Worm (Caenorhabditis elegans) whole organism, L4 larva: ENCODE data around the gene pde-12.

ENCODE experiments used
- F26F4.8 ChIP-seq: fragments of 200-800 bp; sonication (Bioruptor generic); conservative IDR thresholded peaks from 2 replicates; pipeline ENCODE4 v1.3.6; 2022; ENCODE audit warnings: missing genetic modification characterization, missing compliant biosample characterization
- F37D6.2 ChIP-seq: sonication (generic microtip); optimal IDR thresholded peaks from 2 replicates; lab custom pipeline; 2016; ENCODE audit warnings: mild to moderate bottlenecking, missing genetic modification characterization, missing compliant biosample characterization
- F44E2.7 ChIP-seq: fragments of 200-800 bp; sonication (Bioruptor generic); IDR thresholded peaks from 2 replicates; pipeline ENCODE4 v2.1.2; 2022; ENCODE audit warnings: missing genetic modification characterization, missing compliant biosample characterization
- T20F7.1 ChIP-seq: fragments of 200-800 bp; sonication (Bioruptor generic); optimal IDR thresholded peaks from 2 replicates; lab custom pipeline; 2018; ENCODE audit warnings: mild to moderate bottlenecking, missing genetic modification characterization, missing compliant biosample characterization
- T26A8.4 ChIP-seq: fragments of 200-800 bp; sonication (Bioruptor generic); IDR thresholded peaks from 2 replicates; pipeline ENCODE4 v1.3.6; 2022; ENCODE audit warnings: missing genetic modification characterization, missing compliant biosample characterization
- Y48G9A.11 ChIP-seq: fragments of 200-800 bp; sonication (Bioruptor generic); IDR thresholded peaks from 2 replicates; pipeline ENCODE4 v1.3.6; 2022; ENCODE audit warnings: missing genetic modification reagents, missing genetic modification characterization, missing compliant biosample characterization
- ZK546.5 ChIP-seq, 2 experiments: sonication (generic microtip); optimal IDR thresholded peaks; 2 replicates each; lab custom pipeline; 2017; ENCODE audit warnings: missing biosample characterization in 2 of 2, missing genetic modification characterization in 2 of 2
- aha-1 ChIP-seq: fragments of 150-350 bp; peaks from one replicate; lab custom pipeline; 2014; ENCODE audit warnings: missing biosample characterization, missing genetic modification characterization
- aly-2 ChIP-seq: sonication (generic microtip); optimal IDR thresholded peaks from 2 replicates; lab custom pipeline; 2018; ENCODE audit warnings: missing biosample characterization, missing genetic modification characterization
- ama-1 ChIP-seq: fragments of 150-350 bp; optimal IDR thresholded peaks from 2 replicates; lab custom pipeline; 2014; ENCODE audit warnings: inconsistent platforms, mixed read lengths
- arid-1 ChIP-seq: fragments of 200-800 bp; sonication (Bioruptor generic); conservative IDR thresholded peaks from 2 replicates; pipeline ENCODE4 v1.3.6; 2022; ENCODE audit warnings: missing genetic modification reagents, missing genetic modification characterization, missing compliant biosample characterization
- ceh-20 ChIP-seq: fragments of 200-800 bp; sonication (Bioruptor generic); IDR thresholded peaks from 2 replicates; pipeline ENCODE4 v1.3.6; 2022; ENCODE audit warnings: missing genetic modification reagents, missing genetic modification characterization, missing compliant biosample characterization
- ceh-28 ChIP-seq: fragments of 150-350 bp; optimal IDR thresholded peaks from 2 replicates; lab custom pipeline; 2014; ENCODE audit warnings: missing biosample characterization, missing genetic modification reagents, missing genetic modification characterization
- ceh-82 ChIP-seq: sonication (generic microtip); optimal IDR thresholded peaks from 2 replicates; lab custom pipeline; 2017; ENCODE audit warnings: missing biosample characterization, missing genetic modification characterization
- ctbp-1 ChIP-seq: fragments of 200-800 bp; sonication (Bioruptor generic); IDR thresholded peaks from 2 replicates; pipeline ENCODE4 v1.3.6; 2022; ENCODE audit warnings: missing genetic modification reagents, missing genetic modification characterization, missing compliant biosample characterization
- daf-12 ChIP-seq: fragments of 150-350 bp; optimal IDR thresholded peaks from 2 replicates; lab custom pipeline; 2014; ENCODE audit warnings: missing biosample characterization, missing genetic modification reagents, missing genetic modification characterization
- dmd-9 ChIP-seq: fragments of 200-800 bp; sonication (Bioruptor generic); IDR thresholded peaks from 2 replicates; pipeline ENCODE4 v1.3.6; 2022; ENCODE audit warnings: missing genetic modification reagents, missing genetic modification characterization, missing compliant biosample characterization
- egl-27 ChIP-seq: sonication (generic microtip); optimal IDR thresholded peaks from 3 replicates; lab custom pipeline; 2017; ENCODE audit warnings: missing biosample characterization, missing genetic modification reagents, missing genetic modification characterization
- egl-43 ChIP-seq: fragments of 200-800 bp; sonication (Bioruptor generic); IDR thresholded peaks from 2 replicates; pipeline ENCODE4 v1.3.6; 2022; ENCODE audit warnings: missing genetic modification reagents, missing genetic modification characterization, missing compliant biosample characterization
- hif-1 ChIP-seq, 2 experiments: sonication (generic microtip); optimal IDR thresholded peaks; 2 replicates each; lab custom pipeline; 2016 to 2017; ENCODE audit warnings: missing compliant biosample characterization in 2 of 2, missing genetic modification characterization in 2 of 2, missing genetic modification reagents in 2 of 2, missing genotype in 2 of 2, mild to moderate bottlenecking in 1 of 2
- hmg-1.1 ChIP-seq: fragments of 200-800 bp; sonication (Bioruptor generic); IDR thresholded peaks from 2 replicates; pipeline ENCODE4 v1.3.6; 2022; ENCODE audit warnings: missing genetic modification reagents, missing genetic modification characterization, missing compliant biosample characterization
- lim-7 ChIP-seq: fragments of 200-800 bp; sonication (Bioruptor generic); IDR thresholded peaks from 2 replicates; pipeline ENCODE4 v1.3.6; 2022; ENCODE audit warnings: missing genetic modification characterization, missing compliant biosample characterization
- lin-13 ChIP-seq: fragments of 150-350 bp; optimal IDR thresholded peaks from 2 replicates; lab custom pipeline; 2014; ENCODE audit warnings: missing biosample characterization, missing genetic modification reagents, missing genetic modification characterization
- lin-38 ChIP-seq: fragments of 200-800 bp; sonication (Bioruptor generic); IDR thresholded peaks from 2 replicates; pipeline ENCODE4 v1.3.6; 2022; ENCODE audit warnings: missing genetic modification reagents, missing genetic modification characterization, missing compliant biosample characterization
- lir-3 ChIP-seq: sonication (generic microtip); optimal IDR thresholded peaks from 2 replicates; lab custom pipeline; 2016; ENCODE audit warnings: mild to moderate bottlenecking, missing genetic modification characterization, missing compliant biosample characterization
- lsy-2 ChIP-seq, 2 experiments: fragments of 150-350 bp in 1 of 2; sonication (generic microtip) in 1 of 2; optimal IDR thresholded peaks; 2 replicates each; lab custom pipeline; 2014 to 2017; ENCODE audit warnings: missing biosample characterization in 2 of 2, missing genetic modification characterization in 2 of 2
- madf-5 ChIP-seq, 2 experiments: fragments of 200-800 bp; sonication (Bioruptor generic); IDR thresholded peaks; 2 replicates each; pipeline ENCODE4 v1.3.6; 2022; ENCODE audit warnings: missing compliant biosample characterization in 2 of 2, missing genetic modification characterization in 2 of 2
- madf-9 ChIP-seq: fragments of 200-800 bp; sonication (Bioruptor generic); conservative IDR thresholded peaks from 2 replicates; pipeline ENCODE4 v1.3.6; 2022; ENCODE audit warnings: missing genetic modification reagents, missing genetic modification characterization, missing compliant biosample characterization
- mdt-29 ChIP-seq: fragments of 200-800 bp; sonication (Bioruptor generic); IDR thresholded peaks from 2 replicates; pipeline ENCODE4 v1.3.6; 2022; ENCODE audit warnings: missing genetic modification reagents, missing genetic modification characterization, missing compliant biosample characterization
- mxl-3 ChIP-seq: fragments of 200-800 bp; sonication (Bioruptor generic); optimal IDR thresholded peaks from 2 replicates; lab custom pipeline; 2018; ENCODE audit warnings: mild to moderate bottlenecking, missing genetic modification characterization, missing compliant biosample characterization
- nhr-102 ChIP-seq: sonication (generic microtip); optimal IDR thresholded peaks from 2 replicates; lab custom pipeline; 2016; ENCODE audit warnings: mild to moderate bottlenecking, missing genetic modification characterization, moderate library complexity, missing compliant biosample characterization
- nhr-28 ChIP-seq: fragments of 150-350 bp; optimal IDR thresholded peaks from 2 replicates; lab custom pipeline; 2014; ENCODE audit warnings: missing biosample characterization, missing genetic modification characterization
- nhr-41 ChIP-seq: fragments of 200-800 bp; sonication (Bioruptor generic); IDR thresholded peaks from 2 replicates; pipeline ENCODE4 v1.3.6; 2022; ENCODE audit warnings: missing genetic modification reagents, missing genetic modification characterization, missing compliant biosample characterization
- nhr-42 ChIP-seq: fragments of 200-800 bp; sonication (Bioruptor generic); IDR thresholded peaks from 2 replicates; pipeline ENCODE4 v1.3.6; 2022; ENCODE audit warnings: missing genetic modification characterization, missing compliant biosample characterization
- nhr-48 ChIP-seq: sonication (generic microtip); optimal IDR thresholded peaks from 2 replicates; lab custom pipeline; 2016; ENCODE audit warnings: mild to moderate bottlenecking, missing genetic modification characterization, missing compliant biosample characterization
- nhr-6 ChIP-seq: fragments of 150-350 bp; optimal IDR thresholded peaks from 2 replicates; lab custom pipeline; 2014; ENCODE audit warnings: missing biosample characterization, missing genetic modification characterization
- nhr-77 ChIP-seq: fragments of 150-350 bp; optimal IDR thresholded peaks from 2 replicates; lab custom pipeline; 2014; ENCODE audit warnings: missing biosample characterization, missing genetic modification characterization
- pha-4 ChIP-seq, 2 experiments: fragments of 150-350 bp in 1 of 2; fragments of 200-800 bp in 1 of 2; sonication (Bioruptor generic) in 1 of 2; IDR thresholded peaks in 1 of 2; optimal IDR thresholded peaks in 1 of 2; 2 replicates each; pipeline versions ENCODE4 v1.3.6 to Lab custom; 2014 to 2022; ENCODE audit warnings: missing genetic modification characterization in 2 of 2, missing genetic modification reagents in 2 of 2, missing biosample characterization in 1 of 2, missing compliant biosample characterization in 1 of 2
- php-3 ChIP-seq: fragments of 200-800 bp; sonication (Bioruptor generic); IDR thresholded peaks from 2 replicates; pipeline ENCODE4 v1.3.6; 2022; ENCODE audit warnings: missing genetic modification reagents, missing genetic modification characterization, missing compliant biosample characterization
- pqm-1 ChIP-seq: sonication (generic microtip); optimal IDR thresholded peaks from 2 replicates; lab custom pipeline; 2017; ENCODE audit warnings: missing biosample characterization, missing genetic modification characterization
- saeg-2 ChIP-seq: fragments of 200-800 bp; sonication (Bioruptor generic); IDR thresholded peaks from 2 replicates; pipeline ENCODE4 v1.3.6; 2022; ENCODE audit warnings: missing genetic modification reagents, missing genetic modification characterization, missing compliant biosample characterization
- sdz-12 ChIP-seq: fragments of 200-800 bp; sonication (Bioruptor generic); optimal IDR thresholded peaks from 2 replicates; lab custom pipeline; 2018; ENCODE audit warnings: mild to moderate bottlenecking, missing genetic modification characterization, missing compliant biosample characterization
- skn-1 ChIP-seq: fragments of 150-350 bp; optimal IDR thresholded peaks from 2 replicates; lab custom pipeline; 2014; ENCODE audit warnings: missing biosample characterization, missing genetic modification characterization
- snpc-4 ChIP-seq: fragments of 150-350 bp; optimal IDR thresholded peaks from 2 replicates; lab custom pipeline; 2014; ENCODE audit warnings: missing biosample characterization, missing genetic modification characterization
- spr-1 ChIP-seq: sonication (generic microtip); optimal IDR thresholded peaks from 2 replicates; lab custom pipeline; 2016; ENCODE audit warnings: mild to moderate bottlenecking, missing genetic modification characterization, missing compliant biosample characterization
- tag-97 ChIP-seq: fragments of 200-800 bp; sonication (Bioruptor generic); IDR thresholded peaks from 2 replicates; pipeline ENCODE4 v1.3.6; 2022; ENCODE audit warnings: missing genetic modification characterization, missing compliant biosample characterization
- zfp-2 ChIP-seq: sonication (generic microtip); optimal IDR thresholded peaks from 2 replicates; lab custom pipeline; 2016; ENCODE audit warnings: mild to moderate bottlenecking, missing genetic modification characterization, missing compliant biosample characterization
- zfp-3 ChIP-seq: fragments of 200-800 bp; sonication (Bioruptor generic); conservative IDR thresholded peaks from 2 replicates; pipeline ENCODE4 v1.3.6; 2022; ENCODE audit warnings: missing genetic modification reagents, missing genetic modification characterization, missing compliant biosample characterization
- zip-11 ChIP-seq: fragments of 200-800 bp; sonication (Bioruptor generic); IDR thresholded peaks from 2 replicates; pipeline ENCODE4 v1.3.6; 2022; ENCODE audit warnings: missing genetic modification characterization, missing compliant biosample characterization
- zip-2 ChIP-seq: fragments of 150-350 bp; optimal IDR thresholded peaks from 2 replicates; lab custom pipeline; 2014; ENCODE audit warnings: missing biosample characterization, missing genetic modification characterization
- ztf-11 ChIP-seq: fragments of 150-350 bp; optimal IDR thresholded peaks from 2 replicates; lab custom pipeline; 2014; ENCODE audit warnings: missing biosample characterization, missing genetic modification characterization
- ztf-7 ChIP-seq: fragments of 150-350 bp; optimal IDR thresholded peaks from 2 replicates; lab custom pipeline; 2014; ENCODE audit warnings: missing biosample characterization, missing genetic modification characterization

Gene pde-12

ce11 chrIII:10818364-10818763 is 26.5 kb downstream of the pde-12 start:
- TF ChIP-seq F26F4.8 (GFP tag; lab: Robert Waterston, UW) = no peak
- peak; percentile 93 for TF ChIP-seq aha-1 (tag; lab: Kevin White, UChicago)
- no peak for TF ChIP-seq ztf-7 (tag; lab: Kevin White, UChicago)
- TF ChIP-seq T26A8.4 (GFP tag; lab: Robert Waterston, UW) = no peak
- no peak for TF ChIP-seq zip-11 (GFP tag; lab: Robert Waterston, UW)
- peak; percentile 10 for TF ChIP-seq pqm-1 (tag; lab: Kevin White, UChicago)
- no peak for TF ChIP-seq lir-3 (tag; lab: Kevin White, UChicago)
- TF ChIP-seq nhr-77 (tag; lab: Kevin White, UChicago) = peak; percentile 49
- TF ChIP-seq nhr-6 (tag; lab: Kevin White, UChicago) = peak; percentile 40
- peak in 1 of 2 experiments; percentile 23 for TF ChIP-seq hif-1 (tag; optimal IDR thresholded peaks at IDR 0.05; lab: Kevin White, UChicago)
- TF ChIP-seq ztf-11 (tag; lab: Kevin White, UChicago) = no peak
- peak; percentile 61 for TF ChIP-seq lin-38
- TF ChIP-seq nhr-42 (GFP tag; lab: Robert Waterston, UW) = 0 out of 2 replicates have a peak, but pooled peaks have one; percentile 25
- no peak for TF ChIP-seq F37D6.2 (tag; lab: Kevin White, UChicago)
- peak; percentile 63 to 76 for TF ChIP-seq lsy-2 (tag; optimal IDR thresholded peaks at IDR 0.05; lab: Kevin White, UChicago)
- TF ChIP-seq ceh-28 (tag; lab: Kevin White, UChicago) = no peak
- TF ChIP-seq nhr-102 (tag; lab: Kevin White, UChicago) = peak; percentile 41
- no peak for TF ChIP-seq spr-1 (tag; lab: Kevin White, UChicago)
- TF ChIP-seq sdz-12 (GFP tag; lab: Kevin White, UChicago) = peak; percentile 60
- peak; percentile 59 for TF ChIP-seq mxl-3
- no peak for TF ChIP-seq nhr-48 (tag; lab: Kevin White, UChicago)
- no peak for TF ChIP-seq Y48G9A.11
- no peak for TF ChIP-seq ZK546.5 (tag; optimal IDR thresholded peaks at IDR 0.05; lab: Kevin White, UChicago)
- TF ChIP-seq zip-2 (tag; lab: Kevin White, UChicago) = no peak
- no peak for TF ChIP-seq F44E2.7
- TF ChIP-seq nhr-41 (GFP tag; lab: Robert Waterston, UW) = peak; percentile 16; the same call in 1 of the 2 replicates
- peak; percentile 91 for TF ChIP-seq nhr-28 (tag; lab: Kevin White, UChicago)
- peak; percentile 51; the same call in 1 of the 2 replicates for TF ChIP-seq lim-7 (GFP tag; lab: Robert Waterston, UW)
- TF ChIP-seq zfp-2 (tag; lab: Kevin White, UChicago) = no peak
- TF ChIP-seq arid-1 (GFP tag; lab: Robert Waterston, UW) = peak; percentile 31; the same call in 1 of the 2 replicates
- peak; percentile 48 for TF ChIP-seq T20F7.1
- no peak for TF ChIP-seq ama-1 (lab: Kevin White, UChicago)
- TF ChIP-seq ceh-82 (tag; lab: Kevin White, UChicago) = no peak
- 0 out of 2 replicates have a peak, but pooled peaks have one; percentile 35 for TF ChIP-seq ceh-20 (GFP tag; lab: Robert Waterston, UW)
- TF ChIP-seq egl-43 (GFP tag; lab: Robert Waterston, UW) = 0 out of 2 replicates have a peak, but pooled peaks have one; percentile 43
- TF ChIP-seq snpc-4 (tag; lab: Kevin White, UChicago) = no peak
- 0 out of 2 replicates have a peak, but pooled peaks have one; percentile 53 for TF ChIP-seq zfp-3 (GFP tag; lab: Robert Waterston, UW)
- TF ChIP-seq lin-13 (GFP tag; lab: Kevin White, UChicago) = peak; percentile 76
- no peak for TF ChIP-seq aly-2
- peak; percentile 52 for TF ChIP-seq hmg-1.1 (GFP tag; lab: Robert Waterston, UW)
- TF ChIP-seq tag-97 (GFP tag; lab: Robert Waterston, UW) = no peak
- TF ChIP-seq ctbp-1 (GFP tag; lab: Robert Waterston, UW) = peak; percentile 62; the same call in 1 of the 2 replicates
- no peak for TF ChIP-seq skn-1 (tag; lab: Kevin White, UChicago)
- TF ChIP-seq php-3 (GFP tag; lab: Robert Waterston, UW) = no peak
- TF ChIP-seq madf-9 (GFP tag; lab: Robert Waterston, UW) = no peak
- TF ChIP-seq mdt-29 (GFP tag; lab: Robert Waterston, UW) = peak; percentile 43; the same call in 1 of the 2 replicates
- no peak for TF ChIP-seq pha-4 (GFP tag; IDR thresholded peaks at IDR 0.05; lab: Robert Waterston, UW)
- TF ChIP-seq pha-4 (tag; optimal IDR thresholded peaks at IDR 0.05; lab: Kevin White, UChicago) = peak; percentile 36
- TF ChIP-seq madf-5 (GFP tag; IDR thresholded peaks at IDR 0.05; lab: Robert Waterston, UW) = no peak
- no peak for TF ChIP-seq egl-27
- TF ChIP-seq daf-12 (tag; lab: Kevin White, UChicago) = no peak
- peak; percentile 57; the same call in 1 of the 2 replicates for TF ChIP-seq dmd-9 (GFP tag; lab: Robert Waterston, UW)
- no peak for TF ChIP-seq saeg-2 (GFP tag; lab: Robert Waterston, UW)
